Worm (Caenorhabditis elegans): ENCODE results near the gene hsp-17.

DNA sequence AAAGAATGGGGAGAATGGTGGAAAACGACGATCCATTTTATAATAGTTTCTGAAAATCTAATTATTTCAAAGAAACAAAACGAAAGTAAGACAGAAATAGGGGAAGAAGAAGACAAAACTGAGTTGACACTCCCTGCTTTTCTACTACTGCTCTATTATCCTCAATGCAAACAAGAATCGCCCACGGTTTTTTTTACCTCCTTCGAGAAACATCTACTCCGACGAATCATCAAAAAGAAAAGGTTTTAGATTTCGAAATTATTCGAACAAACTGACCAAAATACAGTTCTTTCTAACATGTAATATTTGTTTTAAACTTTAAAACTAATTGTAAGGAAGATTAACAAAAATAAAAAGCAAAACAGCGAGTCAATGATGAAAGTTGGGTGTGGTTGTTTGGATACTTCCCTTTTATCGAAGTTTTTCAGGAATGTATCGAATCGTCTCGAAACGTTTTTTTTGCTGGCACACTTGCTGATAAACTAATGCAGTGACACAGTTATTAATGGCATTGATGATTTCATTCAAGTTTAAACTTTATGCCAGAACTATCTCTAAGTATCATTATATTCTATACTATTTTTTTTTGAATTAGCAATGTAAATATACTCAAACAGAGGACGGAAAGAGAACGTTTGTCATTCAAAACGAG lies at the start of gene hsp-17:
- no peak for TF ChIP-seq unc-62 (GFP tag; optimal IDR thresholded peaks at IDR 0.05)
- no peak for TF ChIP-seq alr-1 (tag; optimal IDR thresholded peaks at IDR 0.05; ENCODE audit: borderline replicate concordance)
- TF ChIP-seq nhr-76 (tag; optimal IDR thresholded peaks at IDR 0.05) = no peak
- TF ChIP-seq aly-2 (tag; optimal IDR thresholded peaks at IDR 0.05) = no peak
- TF ChIP-seq lin-14 (GFP tag; optimal IDR thresholded peaks at IDR 0.05) = no peak
- TF ChIP-seq rnt-1 (tag; optimal IDR thresholded peaks at IDR 0.05) = no peak
- no peak for TF ChIP-seq nhr-12 (tag; optimal IDR thresholded peaks at IDR 0.05)
- TF ChIP-seq ces-1 (GFP tag; optimal IDR thresholded peaks at IDR 0.05) = no peak
- no peak for TF ChIP-seq lsy-2 (tag; optimal IDR thresholded peaks at IDR 0.05)
- no peak for TF ChIP-seq ztf-4 (tag; optimal IDR thresholded peaks at IDR 0.05)
- TF ChIP-seq mep-1 (tag; optimal IDR thresholded peaks at IDR 0.05) = no peak
- TF ChIP-seq elt-2 (tag; optimal IDR thresholded peaks at IDR 0.05) = peak; percentile 66
- TF ChIP-seq ama-1 (optimal IDR thresholded peaks at IDR 0.05) = no peak
- no peak for TF ChIP-seq xbp-1 (tag; optimal IDR thresholded peaks at IDR 0.05)
